Worm (Caenorhabditis elegans): ENCODE measurements around the gene clec-126.

DNA sequence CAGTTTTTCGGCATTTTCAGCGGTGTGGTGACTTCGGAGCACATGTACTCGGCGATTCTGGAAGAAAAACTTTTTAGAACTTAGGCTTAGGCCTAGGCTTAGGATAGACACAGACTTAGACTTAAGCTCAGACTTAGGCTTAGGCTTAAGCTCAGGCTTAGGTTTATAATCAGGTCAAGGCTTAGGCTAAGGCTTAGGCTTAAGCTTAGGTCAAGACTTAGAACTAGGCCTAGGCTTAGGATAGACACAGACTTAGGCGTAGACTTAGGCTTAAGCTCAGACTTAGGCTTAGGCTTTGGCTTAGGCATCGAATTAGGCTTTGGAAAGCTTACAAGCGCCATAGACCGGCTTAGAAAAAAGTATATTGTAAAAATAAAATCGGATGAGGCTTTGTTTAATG, 42.8 kb upstream of the clec-126 start:
- TF ChIP-seq mab-5 (tag; optimal IDR thresholded peaks at IDR 0.05) (no peak), lin-11 (tag; optimal IDR thresholded peaks at IDR 0.05) (no peak), nhr-237 (tag; optimal IDR thresholded peaks at IDR 0.05) (no peak), mdl-1 (tag; optimal IDR thresholded peaks at IDR 0.05) (no peak), peb-1 (tag; optimal IDR thresholded peaks at IDR 0.05) (no peak), elt-3 (tag; optimal IDR thresholded peaks at IDR 0.05) (no peak), skn-1 (tag; optimal IDR thresholded peaks at IDR 0.05) (no peak), unc-62 (GFP tag; optimal IDR thresholded peaks at IDR 0.05) (no peak), lsy-2 (tag; optimal IDR thresholded peaks at IDR 0.05) (no peak), nhr-77 (tag; optimal IDR thresholded peaks at IDR 0.05) (no peak), alr-1 (tag; optimal IDR thresholded peaks at IDR 0.05) (no peak), R02D3.7 (tag; optimal IDR thresholded peaks at IDR 0.05) (no peak), mbf-1 (tag; optimal IDR thresholded peaks at IDR 0.05) (no peak)
